Fruit fly (Drosophila melanogaster): ENCODE results near the gene Prosalpha4.

DNA sequence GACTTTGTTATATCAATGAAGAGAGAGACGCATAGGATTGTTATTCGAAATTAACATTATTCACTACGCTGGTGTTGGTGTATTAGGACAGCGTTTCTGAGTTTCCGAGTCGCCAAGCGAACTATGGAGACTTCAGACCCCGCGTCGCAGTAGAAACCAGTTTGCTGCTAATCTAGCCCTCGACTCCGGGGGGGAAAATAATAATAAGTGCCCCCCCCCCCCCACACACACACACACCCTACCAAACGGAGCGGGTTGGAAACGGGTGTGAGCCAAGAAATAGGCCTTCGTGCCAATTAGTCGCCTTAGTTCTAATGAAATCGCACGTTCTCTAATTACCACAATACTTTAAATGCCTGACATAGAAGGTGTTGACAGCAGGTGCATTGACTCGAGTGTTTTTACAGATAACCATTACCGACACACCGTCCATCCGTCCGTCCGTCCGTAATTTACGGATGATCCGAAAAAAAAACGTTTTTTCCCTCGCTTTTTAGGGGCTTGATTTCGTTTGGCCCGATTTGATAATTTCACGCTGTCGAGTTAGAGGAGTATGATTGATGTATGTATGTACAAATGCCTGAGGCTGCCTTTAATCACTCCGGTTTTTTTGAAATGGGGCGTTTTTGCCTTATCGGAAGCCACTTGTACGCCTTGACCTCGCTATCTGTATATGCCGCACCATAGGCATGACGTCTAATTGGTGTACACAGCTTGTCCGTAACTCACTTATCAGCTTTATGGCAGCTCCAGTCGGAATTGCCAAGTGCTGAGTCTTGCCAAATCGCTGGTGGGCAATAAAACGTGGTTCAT lies 5.9 kb downstream of the Prosalpha4 start:
- TF ChIP-seq CG1620 (GFP tag; optimal IDR thresholded peaks at IDR 0.05) (no peak), toe (GFP tag; optimal IDR thresholded peaks at IDR 0.05) (no peak), CG12768 (GFP tag; optimal IDR thresholded peaks at IDR 0.05) (no peak), kay (GFP tag; ENCODE audit: borderline replicate concordance) (peak; percentile 7), ovo (GFP tag; optimal IDR thresholded peaks at IDR 0.05) (peak; percentile 25), CG14711 (tag; optimal IDR thresholded peaks at IDR 0.05) (no peak), CG33017 (tag; optimal IDR thresholded peaks at IDR 0.05) (no peak), Crg-1 (GFP tag; optimal IDR thresholded peaks at IDR 0.05) (no peak), tj (GFP tag; optimal IDR thresholded peaks at IDR 0.05) (peak; percentile 34), Mnt (GFP tag; optimal IDR thresholded peaks at IDR 0.05) (peak; percentile 61), CG5204 (GFP tag; optimal IDR thresholded peaks at IDR 0.05) (no peak), CG7045 (GFP tag; optimal IDR thresholded peaks at IDR 0.05) (no peak), CG7101 (tag; optimal IDR thresholded peaks at IDR 0.05) (no peak), pad (GFP tag; optimal IDR thresholded peaks at IDR 0.05) (no peak)
